Fruit fly (Drosophila melanogaster): ENCODE results near the gene Nepl17.

Gene Nepl17

dm6 chr3R:28880066-28880842 lies 7.5 kb downstream of the Nepl17 start, which contains the start of the genes Nepl19 and Nepl20 (continued):
- TF ChIP-seq CG6808 (GFP tag; optimal IDR thresholded peaks at IDR 0.05) (peak; percentile 85), salr (GFP tag; optimal IDR thresholded peaks at IDR 0.05) (peak; percentile 77 to 84), eg (GFP tag; IDR thresholded peaks at IDR 0.05) (peak; percentile 94), Eip75B (GFP tag; optimal IDR thresholded peaks at IDR 0.05) (peak; percentile 88), Sox15 (GFP tag; optimal IDR thresholded peaks at IDR 0.05) (peak; percentile 76), Eip93F (GFP tag; optimal IDR thresholded peaks at IDR 0.05) (peak; percentile 68), Ets21C (GFP tag; optimal IDR thresholded peaks at IDR 0.05) (peak; percentile 67), pdm3 (GFP tag; optimal IDR thresholded peaks at IDR 0.05) (peak; percentile 92), CG10631 (GFP tag; optimal IDR thresholded peaks at IDR 0.05) (peak; percentile 86), Ets96B (tag; optimal IDR thresholded peaks at IDR 0.05) (peak; percentile 89), CG32006 (GFP tag; optimal IDR thresholded peaks at IDR 0.05) (peak; percentile 92), dsx (GFP tag; optimal IDR thresholded peaks at IDR 0.05; ENCODE audit: poor library complexity, severe bottlenecking) (peak; percentile 85), Met (GFP tag; optimal IDR thresholded peaks at IDR 0.05) (peak; percentile 87), lz (GFP tag; optimal IDR thresholded peaks at IDR 0.05) (peak; percentile 86), Gug (GFP tag; IDR thresholded peaks at IDR 0.05) (peak; percentile 93), fd85E (GFP tag; optimal IDR thresholded peaks at IDR 0.05) (peak; percentile 56), CG10669 (GFP tag; optimal IDR thresholded peaks at IDR 0.05) (peak; percentile 89), Hr38 (GFP tag; optimal IDR thresholded peaks at IDR 0.05) (no peak), cyc (GFP tag; optimal IDR thresholded peaks at IDR 0.05) (peak; percentile 84), svp (GFP tag) (peak; percentile 99), CG11294 (GFP tag; IDR thresholded peaks at IDR 0.05) (peak; percentile 85), Smox (GFP tag; optimal IDR thresholded peaks at IDR 0.05) (peak; percentile 85), CG7368 (GFP tag; optimal IDR thresholded peaks at IDR 0.05) (peak; percentile 86), CG31627 (GFP tag; optimal IDR thresholded peaks at IDR 0.05) (peak; percentile 84), Hr39 (GFP tag; optimal IDR thresholded peaks at IDR 0.05) (peak; percentile 77), fd59A (GFP tag; optimal IDR thresholded peaks at IDR 0.05) (peak; percentile 78), CG4318 (GFP tag; optimal IDR thresholded peaks at IDR 0.05) (peak; percentile 73), CG8119 (GFP tag; IDR thresholded peaks at IDR 0.05) (peak; percentile 89), acj6 (GFP tag; optimal IDR thresholded peaks at IDR 0.05) (peak; percentile 91), CG11762 (GFP tag; optimal IDR thresholded peaks at IDR 0.05; ENCODE audit: insufficient read depth) (peak; percentile 75), fkh (GFP tag; optimal IDR thresholded peaks at IDR 0.05) (peak; percentile 29), CG6792 (GFP tag; optimal IDR thresholded peaks at IDR 0.05) (peak; percentile 89), achi (GFP tag; optimal IDR thresholded peaks at IDR 0.05) (peak; percentile 84), CG8632 (GFP tag; optimal IDR thresholded peaks at IDR 0.05) (peak; percentile 82), vri (GFP tag; optimal IDR thresholded peaks at IDR 0.05) (peak; percentile 77)

DNA sequence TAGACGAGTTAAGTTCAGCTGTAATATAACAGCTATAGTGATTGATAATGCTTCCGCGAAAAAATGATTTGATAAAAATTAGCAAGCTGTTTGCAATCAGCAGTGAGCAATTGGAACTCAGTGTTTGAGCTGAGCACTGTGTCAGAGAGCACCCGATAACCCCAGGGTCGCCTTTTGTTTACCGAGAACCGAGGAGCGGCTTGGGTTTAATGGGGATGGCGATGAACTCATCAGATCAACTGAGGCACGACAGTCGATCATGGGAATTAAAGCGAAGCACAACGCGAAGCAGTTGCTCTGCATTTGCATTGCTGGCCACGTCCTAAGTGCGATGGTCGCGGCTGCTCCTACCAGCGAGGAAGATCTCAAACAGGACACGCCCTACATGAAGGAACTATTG lies 10.7 kb downstream of the Nepl17 start, which contains the start of gene Nepl21:
Gene Nepl21, plus strand, starts transcription at position 260 of the 400 bp plus-strand sequence.
- peak; percentile 100 for TF ChIP-seq svp (GFP tag)
- no peak for TF ChIP-seq CG6808 (GFP tag; optimal IDR thresholded peaks at IDR 0.05)

- TF ChIP-seq Smox (GFP tag; optimal IDR thresholded peaks at IDR 0.05) (no peak), Blimp-1 (GFP tag; optimal IDR thresholded peaks at IDR 0.05) (no peak), CG10631 (GFP tag; optimal IDR thresholded peaks at IDR 0.05) (no peak), dsx (GFP tag; optimal IDR thresholded peaks at IDR 0.05; ENCODE audit: poor library complexity, severe bottlenecking) (no peak), Hr38 (GFP tag; optimal IDR thresholded peaks at IDR 0.05) (no peak), fkh (GFP tag; optimal IDR thresholded peaks at IDR 0.05) (no peak), spab (GFP tag; optimal IDR thresholded peaks at IDR 0.05) (no peak), CG8319 (GFP tag; optimal IDR thresholded peaks at IDR 0.05) (no peak), eg (GFP tag; IDR thresholded peaks at IDR 0.05) (no peak), Hr4 (GFP tag; optimal IDR thresholded peaks at IDR 0.05) (no peak), vri (GFP tag; optimal IDR thresholded peaks at IDR 0.05) (no peak), svp (GFP tag) (no peak), CG1621 (tag; optimal IDR thresholded peaks at IDR 0.05) (no peak), CG8632 (GFP tag; optimal IDR thresholded peaks at IDR 0.05) (no peak), acj6 (GFP tag; optimal IDR thresholded peaks at IDR 0.05) (no peak)
Observed at dm6 chr3R:28886813-28887212, 14.1 kb downstream of the Nepl17 start.

All from whole organism, prepupa.